Fruit fly (Drosophila melanogaster) whole organism, embryonic: ENCODE measurements around the gene Cyp6d4.
A peak's percentile ranks its signal among the peaks of the same experiment; 100 is the strongest.

Source experiments
- Adf1 ChIP-seq: fragments of 200-800 bp; sonication (Bioruptor generic); IDR thresholded peaks from 2 replicates; pipeline ENCODE4 v1.3.6; 2022; ENCODE audit warnings: missing biosample characterization, missing genetic modification characterization
- Aef1 ChIP-seq: fragments of 200-800 bp; sonication (Bioruptor generic); IDR thresholded peaks from 3 replicates; pipeline ENCODE4 v1.3.6; 2022; ENCODE audit warnings: missing biosample characterization, missing genetic modification characterization
- B-H2 ChIP-seq: fragments of 200-800 bp; sonication (Bioruptor generic); optimal IDR thresholded peaks from 2 replicates; lab custom pipeline; 2018; ENCODE audit warnings: missing biosample characterization, mild to moderate bottlenecking, missing genetic modification characterization
- CG12155 ChIP-seq: fragments of 200-800 bp; sonication (Bioruptor generic); optimal IDR thresholded peaks from 3 replicates; lab custom pipeline; 2016; ENCODE audit warnings: missing biosample characterization, missing genetic modification characterization
- CG15073 ChIP-seq: fragments of 200-800 bp; sonication (Bioruptor generic); optimal IDR thresholded peaks from 2 replicates; lab custom pipeline; 2016; ENCODE audit warnings: missing biosample characterization, missing genetic modification characterization
- CG17359 ChIP-seq: fragments of 200-800 bp; sonication (Bioruptor generic); optimal IDR thresholded peaks from 3 replicates; lab custom pipeline; 2018; ENCODE audit warnings: missing biosample characterization, mild to moderate bottlenecking, missing genetic modification characterization, moderate library complexity
- CG18599 ChIP-seq: fragments of 200-800 bp; sonication (Bioruptor generic); optimal IDR thresholded peaks from 3 replicates; lab custom pipeline; 2017; ENCODE audit warnings: missing biosample characterization, missing genetic modification characterization, mild to moderate bottlenecking, moderate library complexity, missing genetic modification reagents
- CG30403 ChIP-seq: fragments of 200-800 bp; sonication (Bioruptor generic); optimal IDR thresholded peaks from 3 replicates; lab custom pipeline; 2016; ENCODE audit warnings: missing biosample characterization, missing genetic modification characterization
- CG32767 ChIP-seq: fragments of 200-800 bp; sonication (Bioruptor generic); IDR thresholded peaks from 2 replicates; pipeline ENCODE4 v1.3.6; 2022; ENCODE audit warnings: missing biosample characterization, missing genetic modification characterization
- CG3847 ChIP-seq: fragments of 200-800 bp; sonication (Bioruptor generic); IDR thresholded peaks from 2 replicates; pipeline ENCODE4 v1.3.6; 2022; ENCODE audit warnings: missing biosample characterization, missing genetic modification characterization
- CG7839 ChIP-seq: fragments of 200-800 bp; sonication (Bioruptor generic); optimal IDR thresholded peaks from 3 replicates; lab custom pipeline; 2018; ENCODE audit warnings: missing biosample characterization, mild to moderate bottlenecking, missing genetic modification characterization, moderate library complexity
- CG9932 ChIP-seq: fragments of 200-800 bp; sonication (Bioruptor generic); IDR thresholded peaks from 2 replicates; pipeline ENCODE4 v1.3.6; 2022; ENCODE audit warnings: missing biosample characterization, missing genetic modification characterization
- CTCF ChIP-seq: fragments of 200-800 bp; sonication (Bioruptor generic); optimal IDR thresholded peaks from 2 replicates; lab custom pipeline; 2017; ENCODE audit warnings: missing biosample characterization, mild to moderate bottlenecking, missing genetic modification characterization, moderate library complexity
- HHEX ChIP-seq: fragments of 200-800 bp; sonication (Bioruptor generic); optimal IDR thresholded peaks from 3 replicates; lab custom pipeline; 2017; ENCODE audit warnings: missing biosample characterization, mild to moderate bottlenecking, missing genetic modification characterization, missing genetic modification reagents
- Hr3 ChIP-seq: fragments of 200-800 bp; sonication (Bioruptor generic); optimal IDR thresholded peaks from 3 replicates; lab custom pipeline; 2016; ENCODE audit warnings: missing biosample characterization, missing genetic modification characterization
- Lim3 ChIP-seq: fragments of 200-800 bp; sonication (Bioruptor generic); IDR thresholded peaks from 2 replicates; pipeline ENCODE4 v1.3.6; 2022; ENCODE audit warnings: missing biosample characterization, missing genetic modification characterization
- Poxn ChIP-seq: fragments of 200-800 bp; sonication (Bioruptor generic); IDR thresholded peaks from 2 replicates; pipeline ENCODE4 v1.3.6; 2022; ENCODE audit warnings: missing biosample characterization, missing genetic modification characterization
- Ptx1 ChIP-seq: fragments of 200-800 bp; sonication (Bioruptor generic); IDR thresholded peaks from 2 replicates; pipeline ENCODE4 v1.3.6; 2022; ENCODE audit warnings: missing biosample characterization, missing genetic modification characterization
- Ravus ChIP-seq: fragments of 200-800 bp; sonication (Bioruptor generic); IDR thresholded peaks from 2 replicates; pipeline ENCODE4 v1.3.6; 2022; ENCODE audit warnings: missing biosample characterization, missing genetic modification characterization
- Sox102F ChIP-seq: fragments of 200-800 bp; sonication (Bioruptor generic); optimal IDR thresholded peaks from 2 replicates; lab custom pipeline; 2018; ENCODE audit warnings: missing biosample characterization, mild to moderate bottlenecking, missing genetic modification characterization, moderate library complexity
- ap ChIP-seq: fragments of 200-800 bp; sonication (Bioruptor generic); IDR thresholded peaks from 2 replicates; pipeline ENCODE4 v1.3.6; 2022; ENCODE audit warnings: missing biosample characterization, missing genetic modification characterization
- bab2 ChIP-seq: fragments of 200-800 bp; sonication (Bioruptor generic); optimal IDR thresholded peaks from 2 replicates; lab custom pipeline; 2016; ENCODE audit warnings: missing biosample characterization, missing genetic modification characterization
- chn ChIP-seq: fragments of 200-800 bp; sonication (Bioruptor generic); optimal IDR thresholded peaks from 2 replicates; lab custom pipeline; 2016; ENCODE audit warnings: missing biosample characterization, missing genetic modification characterization
- ci ChIP-seq: fragments of 200-800 bp; sonication (Bioruptor generic); IDR thresholded peaks from 3 replicates; pipeline ENCODE4 v1.3.6; 2022; ENCODE audit warnings: missing biosample characterization, missing genetic modification characterization
- dmrt11E ChIP-seq: fragments of 200-800 bp; sonication (Bioruptor generic); optimal IDR thresholded peaks from 3 replicates; lab custom pipeline; 2018; ENCODE audit warnings: missing biosample characterization, mild to moderate bottlenecking, missing genetic modification characterization, moderate library complexity
- fd102C ChIP-seq: fragments of 200-800 bp; sonication (Bioruptor generic); optimal IDR thresholded peaks from 2 replicates; lab custom pipeline; 2018; ENCODE audit warnings: missing biosample characterization, mild to moderate bottlenecking, missing genetic modification characterization, moderate library complexity
- fru ChIP-seq: fragments of >200 bp; optimal IDR thresholded peaks from 2 replicates; lab custom pipeline; 2017
- grau ChIP-seq: fragments of 200-800 bp; optimal IDR thresholded peaks from 3 replicates; lab custom pipeline; 2019; ENCODE audit warnings: missing biosample characterization, mild to moderate bottlenecking, missing genetic modification characterization, moderate library complexity
- ham ChIP-seq: fragments of 200-800 bp; sonication (Bioruptor generic); IDR thresholded peaks from 2 replicates; pipeline ENCODE4 v1.3.6; 2022; ENCODE audit warnings: missing biosample characterization, missing genetic modification characterization
- hb ChIP-seq: fragments of 200-800 bp; sonication (Bioruptor generic); IDR thresholded peaks from 3 replicates; pipeline ENCODE4 v1.3.6; 2022; ENCODE audit warnings: missing biosample characterization, missing genetic modification characterization; ENCODE audit not compliant: partially characterized antibody
- hkb ChIP-seq, 2 experiments: fragments of 200-800 bp in 1 of 2; fragments of >200 bp in 1 of 2; sonication (Bioruptor generic) in 1 of 2; IDR thresholded peaks in 1 of 2; optimal IDR thresholded peaks in 1 of 2; 2 replicates each; pipeline versions ENCODE4 v1.3.6 to Lab custom; 2017 to 2022; ENCODE audit warnings: missing biosample characterization in 1 of 2, missing genetic modification characterization in 1 of 2
- hth ChIP-seq: fragments of >200 bp; optimal IDR thresholded peaks from 2 replicates; lab custom pipeline; 2017; ENCODE audit warnings: inconsistent platforms
- nmo ChIP-seq: fragments of 200-800 bp; sonication (Bioruptor generic); optimal IDR thresholded peaks from 2 replicates; lab custom pipeline; 2018; ENCODE audit warnings: missing biosample characterization, mild to moderate bottlenecking, missing genetic modification characterization, moderate library complexity
- otp ChIP-seq: fragments of 200-800 bp; sonication (Bioruptor generic); IDR thresholded peaks from 3 replicates; pipeline ENCODE4, ENCODE4 v1.3.6; 2022; ENCODE audit warnings: missing biosample characterization, missing genetic modification characterization
- pan ChIP-seq, 4 experiments: fragments of >200 bp in 3 of 4; fragments of 200-800 bp in 1 of 4; sonication (Bioruptor generic) in 1 of 4; optimal IDR thresholded peaks in 3 of 4; IDR thresholded peaks in 1 of 4; 2 replicates each; pipeline versions ENCODE4 v1.3.6 to Lab custom; 2017 to 2022; ENCODE audit warnings: missing biosample characterization in 2 of 4, missing genetic modification characterization in 2 of 4, mixed read lengths in 1 of 4
- pita ChIP-seq: fragments of 200-800 bp; sonication (Bioruptor generic); optimal IDR thresholded peaks from 2 replicates; lab custom pipeline; 2017; ENCODE audit warnings: missing biosample characterization, mild to moderate bottlenecking, missing genetic modification characterization
- prd ChIP-seq, 3 experiments: fragments of >200 bp in 2 of 3; fragments of 200-800 bp in 1 of 3; sonication (Bioruptor generic) in 1 of 3; optimal IDR thresholded peaks in 2 of 3; IDR thresholded peaks in 1 of 3; 2 replicates in 2 of 3; 3 replicates in 1 of 3; pipeline versions ENCODE4 v1.3.6 to Lab custom; 2017 to 2022; ENCODE audit warnings: missing biosample characterization in 1 of 3, missing genetic modification characterization in 1 of 3
- pum ChIP-seq: fragments of 200-800 bp; sonication (Bioruptor generic); optimal IDR thresholded peaks from 2 replicates; lab custom pipeline; 2016; ENCODE audit warnings: missing biosample characterization, missing genetic modification characterization
- row ChIP-seq: fragments of 200-800 bp; sonication (Bioruptor generic); IDR thresholded peaks from 3 replicates; pipeline ENCODE4 v1.3.6; 2022; ENCODE audit warnings: missing biosample characterization, missing genetic modification characterization
- sens ChIP-seq: fragments of 200-800 bp; sonication (Bioruptor generic); peaks from one replicate; lab custom pipeline; 2016; ENCODE audit warnings: missing biosample characterization, missing genetic modification characterization
- sob ChIP-seq: fragments of 200-800 bp; sonication (Bioruptor generic); IDR thresholded peaks from 2 replicates; pipeline ENCODE4 v1.3.6; 2022; ENCODE audit warnings: missing biosample characterization, missing genetic modification characterization
- stc ChIP-seq: fragments of 200-800 bp; sonication (Bioruptor generic); IDR thresholded peaks from 2 replicates; pipeline ENCODE4 v1.3.6; 2022; ENCODE audit warnings: missing biosample characterization, missing genetic modification characterization
- tna ChIP-seq: fragments of 200-800 bp; sonication (Bioruptor generic); IDR thresholded peaks from 2 replicates; pipeline ENCODE4 v1.3.6; 2022; ENCODE audit warnings: missing biosample characterization, missing genetic modification characterization; ENCODE audit not compliant: partially characterized antibody
- unc-4 ChIP-seq: fragments of 200-800 bp; sonication (Bioruptor generic); IDR thresholded peaks from 2 replicates; pipeline ENCODE4 v1.3.6; 2022; ENCODE audit warnings: missing biosample characterization, missing genetic modification characterization; ENCODE audit not compliant: partially characterized antibody
- wor ChIP-seq: fragments of 200-800 bp; sonication (Bioruptor generic); IDR thresholded peaks from 2 replicates; pipeline ENCODE4 v1.3.6; 2022; ENCODE audit warnings: missing biosample characterization, missing genetic modification characterization

Gene Cyp6d4

dm6 chr3R:22668622-22669021 is 29.5 kb upstream of the Cyp6d4 start (continued):
- TF ChIP-seq tna (GFP tag; lab: Robert Waterston, UW) (no peak), Lim3 (GFP tag; lab: Robert Waterston, UW) (no peak), grau (tag; lab: Kevin White, UChicago) (peak; percentile 32), Ptx1 (GFP tag; lab: Robert Waterston, UW) (0 out of 2 replicates have a peak, but pooled peaks have one; percentile 31), CTCF (GFP tag; lab: Kevin White, UChicago) (no peak), prd (optimal IDR thresholded peaks at IDR 0.05; lab: Kevin White, UChicago) (no peak), prd (GFP tag; IDR thresholded peaks at IDR 0.05; lab: Robert Waterston, UW) (peak; percentile 61; the same call in 2 of the 3 replicates), CG15073 (GFP tag; lab: Kevin White, UChicago) (no peak), bab2 (no peak), fru (lab: Kevin White, UChicago) (no peak), CG3847 (GFP tag; lab: Robert Waterston, UW) (peak; percentile 34; the same call in 1 of the 2 replicates), CG12155 (GFP tag; lab: Kevin White, UChicago) (peak; percentile 22), ap (GFP tag; lab: Robert Waterston, UW) (peak; percentile 36; the same call in 1 of the 2 replicates), pan (optimal IDR thresholded peaks at IDR 0.05; lab: Kevin White, UChicago) (no peak), pan (GFP tag; optimal IDR thresholded peaks at IDR 0.05 in 1 of 2, IDR thresholded peaks at IDR 0.05 in 1 of 2) (peak in 1 of 2 experiments; percentile 35), hth (lab: Kevin White, UChicago) (no peak), unc-4 (GFP tag; lab: Robert Waterston, UW) (no peak), wor (GFP tag; lab: Robert Waterston, UW) (0 out of 2 replicates have a peak, but pooled peaks have one; percentile 34), pita (GFP tag; lab: Kevin White, UChicago) (no peak), Adf1 (GFP tag; lab: Robert Waterston, UW) (0 out of 2 replicates have a peak, but pooled peaks have one; percentile 13), CG30403 (peak; percentile 48), Aef1 (GFP tag; lab: Robert Waterston, UW) (peak; percentile 38; the same call in 2 of the 3 replicates), CG7839 (peak; percentile 15), CG17359 (tag; lab: Kevin White, UChicago) (no peak), hkb (optimal IDR thresholded peaks at IDR 0.05; lab: Kevin White, UChicago) (no peak), hkb (GFP tag; IDR thresholded peaks at IDR 0.05; lab: Robert Waterston, UW) (peak; percentile 72), ci (GFP tag; lab: Robert Waterston, UW) (peak; percentile 77), otp (GFP tag; lab: Robert Waterston, UW) (0 out of 3 replicates have a peak, but pooled peaks have one; percentile 22), stc (GFP tag; lab: Robert Waterston, UW) (peak; percentile 31; the same call in 1 of the 2 replicates), Hr3 (peak; percentile 31), ham (no peak), dmrt11E (tag; lab: Kevin White, UChicago) (peak; percentile 31), CG9932 (GFP tag; lab: Robert Waterston, UW) (peak; percentile 54), hb (GFP tag; lab: Robert Waterston, UW) (no peak), Ravus (GFP tag; lab: Robert Waterston, UW) (peak; percentile 1; the same call in 1 of the 2 replicates), sob (GFP tag; lab: Robert Waterston, UW) (0 out of 2 replicates have a peak, but pooled peaks have one; percentile 12), CG32767 (GFP tag; lab: Robert Waterston, UW) (0 out of 2 replicates have a peak, but pooled peaks have one; percentile 48), B-H2 (GFP tag; lab: Kevin White, UChicago) (no peak), sens (GFP tag; lab: Kevin White, UChicago) (peak; percentile 47), fd102C (no peak), row (GFP tag; lab: Robert Waterston, UW) (peak; percentile 69), HHEX (peak; percentile 22), Sox102F (peak; percentile 57), CG18599 (GFP tag; lab: Kevin White, UChicago) (no peak), chn (no peak), Poxn (GFP tag; lab: Robert Waterston, UW) (no peak), pum (GFP tag; lab: Kevin White, UChicago) (peak; percentile 8), nmo (peak; percentile 36)
- TF ChIP-seq, all 482 proteins: peak for 89
